Fruit fly (Drosophila melanogaster) whole organism, embryonic: Measurements from ENCODE around the gene CG17572.

Experiments
- CG10565 ChIP-seq: fragments of 200-800 bp; sonication (Bioruptor generic); optimal IDR thresholded peaks from 3 replicates; lab custom pipeline; 2016; ENCODE audit warnings: missing biosample characterization, mild to moderate bottlenecking, missing genetic modification characterization
- CG11398 ChIP-seq: fragments of 200-800 bp; sonication (Bioruptor generic); optimal IDR thresholded peaks from 2 replicates; lab custom pipeline; 2016; ENCODE audit warnings: missing biosample characterization, missing genetic modification characterization
- CG11504 ChIP-seq: fragments of 200-800 bp; sonication (Bioruptor generic); optimal IDR thresholded peaks from 3 replicates; lab custom pipeline; 2019; ENCODE audit warnings: missing biosample characterization, mild to moderate bottlenecking, missing genetic modification characterization, moderate library complexity
- CG11696 ChIP-seq: fragments of 200-800 bp; sonication (Bioruptor generic); IDR thresholded peaks from 2 replicates; pipeline ENCODE4 v1.3.6; 2022; ENCODE audit warnings: missing biosample characterization, missing genetic modification characterization
- CG12236 ChIP-seq: fragments of 200-800 bp; sonication (Bioruptor generic); optimal IDR thresholded peaks from 2 replicates; lab custom pipeline; 2016; ENCODE audit warnings: missing biosample characterization, missing genetic modification characterization
- CG12769 ChIP-seq: fragments of 200-800 bp; sonication (Bioruptor generic); optimal IDR thresholded peaks from 2 replicates; lab custom pipeline; 2019; ENCODE audit warnings: missing biosample characterization, mild to moderate bottlenecking, missing genetic modification characterization, moderate library complexity
- CG13624 ChIP-seq: fragments of 200-800 bp; sonication (Bioruptor generic); optimal IDR thresholded peaks from 2 replicates; lab custom pipeline; 2016; ENCODE audit warnings: missing biosample characterization, missing genetic modification characterization
- CG14965 ChIP-seq: fragments of 200-800 bp; sonication (Bioruptor generic); optimal IDR thresholded peaks from 2 replicates; lab custom pipeline; 2016; ENCODE audit warnings: missing biosample characterization, missing genetic modification characterization, borderline replicate concordance
- CG15011 ChIP-seq: fragments of 200-800 bp; sonication (Bioruptor generic); optimal IDR thresholded peaks from 3 replicates; lab custom pipeline; 2018; ENCODE audit warnings: missing biosample characterization, mild to moderate bottlenecking, missing genetic modification characterization
- CG16815 ChIP-seq: fragments of 200-800 bp; sonication (Bioruptor generic); optimal IDR thresholded peaks from 3 replicates; lab custom pipeline; 2017; ENCODE audit warnings: missing biosample characterization, mild to moderate bottlenecking, missing genetic modification characterization
- CG17186 ChIP-seq: fragments of 200-800 bp; sonication (Bioruptor generic); optimal IDR thresholded peaks from 3 replicates; lab custom pipeline; 2017; ENCODE audit warnings: missing biosample characterization, missing genetic modification reagents, missing genetic modification characterization
- CG17829 ChIP-seq: fragments of 200-800 bp; optimal IDR thresholded peaks from 2 replicates; lab custom pipeline; 2019; ENCODE audit warnings: missing biosample characterization, mild to moderate bottlenecking, missing genetic modification characterization, moderate library complexity
- CG1832 ChIP-seq: fragments of 200-800 bp; sonication (Bioruptor generic); optimal IDR thresholded peaks from 2 replicates; lab custom pipeline; 2017; ENCODE audit warnings: missing biosample characterization, mild to moderate bottlenecking, missing genetic modification characterization, inconsistent platforms
- CG18764 ChIP-seq: fragments of 200-800 bp; sonication (Bioruptor generic); optimal IDR thresholded peaks from 3 replicates; lab custom pipeline; 2016; ENCODE audit warnings: missing biosample characterization, missing genetic modification characterization
- CG2120 ChIP-seq: fragments of 200-800 bp; sonication (Bioruptor generic); optimal IDR thresholded peaks from 3 replicates; lab custom pipeline; 2016; ENCODE audit warnings: missing biosample characterization, missing genetic modification characterization
- CG4282 ChIP-seq: fragments of 200-800 bp; sonication (Bioruptor generic); optimal IDR thresholded peaks from 2 replicates; lab custom pipeline; 2016; ENCODE audit warnings: missing biosample characterization, missing genetic modification characterization
- CG4854 ChIP-seq: fragments of 200-800 bp; sonication (Bioruptor generic); optimal IDR thresholded peaks from 2 replicates; lab custom pipeline; 2016; ENCODE audit warnings: missing biosample characterization, missing genetic modification characterization, inconsistent platforms
- CG5953 ChIP-seq: fragments of 200-800 bp; sonication (Bioruptor generic); IDR thresholded peaks from 2 replicates; pipeline ENCODE4 v1.3.6; 2022; ENCODE audit warnings: missing biosample characterization, missing genetic modification characterization
- CG6765 ChIP-seq: fragments of 200-800 bp; sonication (Bioruptor generic); optimal IDR thresholded peaks from 3 replicates; lab custom pipeline; 2017; ENCODE audit warnings: missing biosample characterization, mild to moderate bottlenecking, missing genetic modification characterization
- CG6854 ChIP-seq: fragments of 200-800 bp; sonication (Bioruptor generic); optimal IDR thresholded peaks from 3 replicates; lab custom pipeline; 2017; ENCODE audit warnings: missing biosample characterization, mild to moderate bottlenecking, missing genetic modification characterization
- CG8478 ChIP-seq: fragments of >200 bp; optimal IDR thresholded peaks from 2 replicates; lab custom pipeline; 2018
- CG9609 ChIP-seq: fragments of 200-800 bp; sonication (Bioruptor generic); optimal IDR thresholded peaks from 3 replicates; lab custom pipeline; 2016; ENCODE audit warnings: missing biosample characterization, missing genetic modification characterization
- CkIIα-i1 ChIP-seq: fragments of 200-800 bp; sonication (Bioruptor generic); IDR thresholded peaks from 2 replicates; pipeline ENCODE4 v1.3.6; 2022; ENCODE audit warnings: missing biosample characterization, missing genetic modification characterization
- Dfd ChIP-seq, 2 experiments: fragments of >200 bp; optimal IDR thresholded peaks; 2 replicates each; lab custom pipeline; 2017; ENCODE audit warnings: missing biosample characterization in 2 of 2, missing genetic modification characterization in 2 of 2
- Dip2 ChIP-seq: fragments of 200-800 bp; sonication (Bioruptor generic); IDR thresholded peaks from 2 replicates; pipeline ENCODE4 v1.3.6; 2022; ENCODE audit warnings: missing biosample characterization, missing genetic modification characterization
- Fer1 ChIP-seq: fragments of 200-800 bp; sonication (Bioruptor generic); optimal IDR thresholded peaks from 2 replicates; lab custom pipeline; 2017; ENCODE audit warnings: missing biosample characterization, mild to moderate bottlenecking, missing genetic modification characterization
- HmgZ ChIP-seq: fragments of 200-800 bp; sonication (Bioruptor generic); optimal IDR thresholded peaks from 2 replicates; lab custom pipeline; 2018; ENCODE audit warnings: missing biosample characterization, mild to moderate bottlenecking, missing genetic modification characterization
- Jarid2 ChIP-seq: fragments of 200-800 bp; sonication (Bioruptor generic); optimal IDR thresholded peaks from 3 replicates; lab custom pipeline; 2017; ENCODE audit warnings: mild to moderate bottlenecking, missing biosample characterization, missing genetic modification reagents, missing genetic modification characterization
- MTF-1 ChIP-seq: fragments of 200-800 bp; sonication (Bioruptor generic); optimal IDR thresholded peaks from 2 replicates; lab custom pipeline; 2018; ENCODE audit warnings: missing biosample characterization, mild to moderate bottlenecking, missing genetic modification characterization, borderline replicate concordance
- NFAT ChIP-seq: fragments of 200-800 bp; sonication (Bioruptor generic); IDR thresholded peaks from 2 replicates; pipeline ENCODE4 v1.3.6; 2022; ENCODE audit warnings: missing biosample characterization, missing genetic modification characterization
- Rfx ChIP-seq: fragments of 200-800 bp; sonication (Bioruptor generic); IDR thresholded peaks from 2 replicates; pipeline ENCODE4 v1.3.6; 2022; ENCODE audit warnings: missing biosample characterization, missing genetic modification characterization
- Sry-β ChIP-seq: fragments of 200-800 bp; sonication (Bioruptor generic); optimal IDR thresholded peaks from 2 replicates; lab custom pipeline; 2018; ENCODE audit warnings: missing biosample characterization, mild to moderate bottlenecking, missing genetic modification characterization, moderate library complexity
- Xbp1 ChIP-seq: fragments of 200-800 bp; sonication (Bioruptor generic); optimal IDR thresholded peaks from 3 replicates; lab custom pipeline; 2016; ENCODE audit warnings: missing biosample characterization, mild to moderate bottlenecking, missing genetic modification characterization
- Xrp1 ChIP-seq: fragments of 200-800 bp; sonication (Bioruptor generic); IDR thresholded peaks from 2 replicates; pipeline ENCODE4 v1.3.6; 2022; ENCODE audit warnings: missing biosample characterization, missing genetic modification characterization
- ab ChIP-seq: fragments of 200-800 bp; sonication (Bioruptor generic); optimal IDR thresholded peaks from 2 replicates; lab custom pipeline; 2016; ENCODE audit warnings: missing biosample characterization, missing genetic modification characterization
- ara ChIP-seq: fragments of 200-800 bp; sonication (Bioruptor generic); IDR thresholded peaks from 2 replicates; pipeline ENCODE4 v1.3.6; 2022; ENCODE audit warnings: missing biosample characterization, missing genetic modification characterization
- az2 ChIP-seq: fragments of 200-800 bp; sonication (Bioruptor generic); optimal IDR thresholded peaks from 3 replicates; lab custom pipeline; 2016; ENCODE audit warnings: missing biosample characterization, missing genetic modification characterization
- bowl ChIP-seq: fragments of 200-800 bp; sonication (Bioruptor generic); IDR thresholded peaks from 2 replicates; pipeline ENCODE4 v1.3.6; 2022; ENCODE audit warnings: missing biosample characterization, missing genetic modification characterization
- btn ChIP-seq: fragments of 200-800 bp; sonication (Bioruptor generic); optimal IDR thresholded peaks from 2 replicates; lab custom pipeline; 2016; ENCODE audit warnings: missing biosample characterization, missing genetic modification characterization
- chinmo ChIP-seq: fragments of 200-800 bp; sonication (Bioruptor generic); IDR thresholded peaks from 4 replicates; pipeline ENCODE4 v1.3.6; 2022; ENCODE audit warnings: missing biosample characterization, missing genetic modification characterization; ENCODE audit not compliant: partially characterized antibody
- da ChIP-seq: fragments of 200-800 bp; sonication (Bioruptor generic); optimal IDR thresholded peaks from 2 replicates; lab custom pipeline; 2016; ENCODE audit warnings: missing biosample characterization, missing genetic modification characterization
- dimm ChIP-seq: fragments of 200-800 bp; sonication (Bioruptor generic); IDR thresholded peaks from 2 replicates; pipeline ENCODE4 v1.3.6; 2022; ENCODE audit warnings: missing biosample characterization, missing genetic modification characterization
- gcm2 ChIP-seq: fragments of 200-800 bp; sonication (Bioruptor generic); optimal IDR thresholded peaks from 2 replicates; lab custom pipeline; 2016; ENCODE audit warnings: missing biosample characterization, missing genetic modification characterization
- insv ChIP-seq, 2 experiments: fragments of 200-800 bp; sonication (Bioruptor generic); optimal IDR thresholded peaks; 3 replicates each; lab custom pipeline; 2016 to 2018; ENCODE audit warnings: missing biosample characterization in 2 of 2, missing genetic modification characterization in 2 of 2
- lilli ChIP-seq: fragments of 200-800 bp; sonication (Bioruptor generic); optimal IDR thresholded peaks from 3 replicates; lab custom pipeline; 2016; ENCODE audit warnings: missing biosample characterization, missing genetic modification characterization
- mam ChIP-seq: fragments of 200-800 bp; sonication (Bioruptor generic); optimal IDR thresholded peaks from 3 replicates; lab custom pipeline; 2016; ENCODE audit warnings: missing biosample characterization, missing genetic modification characterization
- psq ChIP-seq: fragments of 200-800 bp; sonication (Bioruptor generic); optimal IDR thresholded peaks from 2 replicates; lab custom pipeline; 2017; ENCODE audit warnings: missing biosample characterization, missing genetic modification characterization
- sob ChIP-seq: fragments of 200-800 bp; sonication (Bioruptor generic); IDR thresholded peaks from 2 replicates; pipeline ENCODE4 v1.3.6; 2022; ENCODE audit warnings: missing biosample characterization, missing genetic modification characterization
- tna ChIP-seq: fragments of 200-800 bp; sonication (Bioruptor generic); IDR thresholded peaks from 2 replicates; pipeline ENCODE4 v1.3.6; 2022; ENCODE audit warnings: missing biosample characterization, missing genetic modification characterization; ENCODE audit not compliant: partially characterized antibody
- trem ChIP-seq: fragments of 200-800 bp; optimal IDR thresholded peaks from 3 replicates; lab custom pipeline; 2019; ENCODE audit warnings: missing biosample characterization, mild to moderate bottlenecking, missing genetic modification characterization, moderate library complexity
- tx ChIP-seq: fragments of 200-800 bp; sonication (Bioruptor generic); optimal IDR thresholded peaks from 2 replicates; lab custom pipeline; 2016; ENCODE audit warnings: missing biosample characterization, missing genetic modification characterization
- vfl ChIP-seq: fragments of 200-800 bp; sonication (Bioruptor generic); optimal IDR thresholded peaks from 2 replicates; lab custom pipeline; 2016; ENCODE audit warnings: missing biosample characterization, missing genetic modification characterization

The CG17572 gene

DNA sequence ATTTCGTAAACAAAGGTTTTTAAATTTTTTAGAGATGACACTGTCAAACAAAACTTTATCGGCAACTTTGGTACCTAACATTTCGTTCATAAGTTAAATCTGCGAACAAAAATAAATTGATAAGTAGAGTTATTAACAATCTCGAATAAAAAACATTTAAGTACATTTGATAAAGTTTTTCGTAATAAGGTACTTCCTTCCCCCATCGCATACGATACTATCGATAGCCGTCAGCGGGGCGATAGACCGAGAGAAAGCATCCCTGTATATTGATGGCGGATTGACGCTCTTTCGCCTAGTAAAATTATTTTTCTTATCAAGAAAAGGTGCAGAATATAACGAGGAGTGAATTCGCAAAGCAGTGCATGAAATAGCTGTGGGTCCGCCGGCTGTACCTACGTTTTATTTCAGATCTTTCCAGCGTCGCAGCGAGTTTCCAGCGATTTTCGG lies 28.8 kb downstream of the CG17572 start, which contains the start of the genes Ttc19 and Acn (continued):
- peak; percentile 76 for TF ChIP-seq NFAT (GFP tag; lab: Robert Waterston, UW)
- TF ChIP-seq CG10565 (GFP tag; lab: Kevin White, UChicago), result peak; percentile 9
- TF ChIP-seq btn, result peak; percentile 56
- TF ChIP-seq CG4282 (GFP tag; lab: Kevin White, UChicago), result peak; percentile 89
- peak; percentile 45 for TF ChIP-seq gcm2 (GFP tag; lab: Kevin White, UChicago)
- no peak for TF ChIP-seq CkIIα-i1 (GFP tag; lab: Robert Waterston, UW)
- TF ChIP-seq Rfx (GFP tag; lab: Robert Waterston, UW), result peak; percentile 90
- TF ChIP-seq CG8478 (lab: Kevin White, UChicago), result no peak
- TF ChIP-seq Xbp1 (GFP tag; lab: Kevin White, UChicago), result peak; percentile 90
- TF ChIP-seq mam (GFP tag; lab: Kevin White, UChicago), result peak; percentile 93
- peak; percentile 90 for TF ChIP-seq trem (tag; lab: Kevin White, UChicago)
- no peak for TF ChIP-seq CG12769 (tag; lab: Kevin White, UChicago)
- TF ChIP-seq Xrp1 (GFP tag; lab: Robert Waterston, UW), result peak; percentile 89
- TF ChIP-seq CG9609, result peak; percentile 90
- TF ChIP-seq CG13624 (GFP tag; lab: Kevin White, UChicago), result peak; percentile 92
- peak; percentile 93 for TF ChIP-seq CG2120 (GFP tag; lab: Kevin White, UChicago)
- peak; percentile 83 for TF ChIP-seq CG11504
- TF ChIP-seq Jarid2 (GFP tag; lab: Kevin White, UChicago), result no peak
- TF ChIP-seq MTF-1 (GFP tag; lab: Kevin White, UChicago), result no peak
- TF ChIP-seq dimm (GFP tag; lab: Robert Waterston, UW), result peak; percentile 48
- TF ChIP-seq CG14965, result peak; percentile 18
- peak; percentile 69 for TF ChIP-seq ab (GFP tag; lab: Kevin White, UChicago)
- peak in 1 of 2 experiments; percentile 66 for TF ChIP-seq insv (GFP tag; optimal IDR thresholded peaks at IDR 0.05; lab: Kevin White, UChicago)
- TF ChIP-seq CG17829 (tag; lab: Kevin White, UChicago), result peak; percentile 87
- peak; percentile 45 for TF ChIP-seq CG6765 (GFP tag; lab: Kevin White, UChicago)
- TF ChIP-seq CG11696 (GFP tag; lab: Robert Waterston, UW), result peak; percentile 44; the same call in 1 of the 2 replicates
- no peak for TF ChIP-seq Sry-β (GFP tag; lab: Kevin White, UChicago)
- TF ChIP-seq CG11398 (GFP tag; lab: Kevin White, UChicago), result peak; percentile 81
- TF ChIP-seq Fer1, result peak; percentile 75
- TF ChIP-seq CG5953 (GFP tag; lab: Robert Waterston, UW), result 0 out of 2 replicates have a peak, but pooled peaks have one; percentile 25
- peak; percentile 89 for TF ChIP-seq tna (GFP tag; lab: Robert Waterston, UW)
- peak; percentile 91 for TF ChIP-seq sob (GFP tag; lab: Robert Waterston, UW)
- TF ChIP-seq Dip2, result no peak
- TF ChIP-seq chinmo (GFP tag; lab: Robert Waterston, UW), result peak; percentile 86
- peak; percentile 93 for TF ChIP-seq lilli (GFP tag; lab: Kevin White, UChicago)
- peak; percentile 68 for TF ChIP-seq psq (GFP tag; lab: Kevin White, UChicago)
- peak; percentile 54; the same call in 1 of the 2 replicates for TF ChIP-seq bowl (GFP tag; lab: Robert Waterston, UW)
- TF ChIP-seq CG17186, result peak; percentile 81
- TF ChIP-seq CG15011 (GFP tag; lab: Kevin White, UChicago), result no peak
- no peak for TF ChIP-seq CG1832
- TF ChIP-seq CG18764 (GFP tag; lab: Kevin White, UChicago), result peak; percentile 63
- peak; percentile 33 for TF ChIP-seq CG6854 (GFP tag; lab: Kevin White, UChicago)
- TF ChIP-seq tx (GFP tag; lab: Kevin White, UChicago), result peak; percentile 86
- TF ChIP-seq da (GFP tag; lab: Kevin White, UChicago), result peak; percentile 76
- peak; percentile 82 for TF ChIP-seq az2
- peak; percentile 78 for TF ChIP-seq CG4854 (GFP tag; lab: Kevin White, UChicago)
- peak; percentile 92 for TF ChIP-seq vfl (GFP tag; lab: Kevin White, UChicago)
- peak; percentile 86 for TF ChIP-seq CG12236 (GFP tag; lab: Kevin White, UChicago)
- no peak for TF ChIP-seq Dfd (GFP tag; optimal IDR thresholded peaks at IDR 0.05; lab: Kevin White, UChicago)
- TF ChIP-seq CG16815 (GFP tag; lab: Kevin White, UChicago), result peak; percentile 73
- peak; percentile 82 for TF ChIP-seq ara (GFP tag; lab: Robert Waterston, UW)
- TF ChIP-seq HmgZ (tag; lab: Kevin White, UChicago), result peak; percentile 82
